Worm (Caenorhabditis elegans): ENCODE measurements around the gene glo-3.

DNA sequence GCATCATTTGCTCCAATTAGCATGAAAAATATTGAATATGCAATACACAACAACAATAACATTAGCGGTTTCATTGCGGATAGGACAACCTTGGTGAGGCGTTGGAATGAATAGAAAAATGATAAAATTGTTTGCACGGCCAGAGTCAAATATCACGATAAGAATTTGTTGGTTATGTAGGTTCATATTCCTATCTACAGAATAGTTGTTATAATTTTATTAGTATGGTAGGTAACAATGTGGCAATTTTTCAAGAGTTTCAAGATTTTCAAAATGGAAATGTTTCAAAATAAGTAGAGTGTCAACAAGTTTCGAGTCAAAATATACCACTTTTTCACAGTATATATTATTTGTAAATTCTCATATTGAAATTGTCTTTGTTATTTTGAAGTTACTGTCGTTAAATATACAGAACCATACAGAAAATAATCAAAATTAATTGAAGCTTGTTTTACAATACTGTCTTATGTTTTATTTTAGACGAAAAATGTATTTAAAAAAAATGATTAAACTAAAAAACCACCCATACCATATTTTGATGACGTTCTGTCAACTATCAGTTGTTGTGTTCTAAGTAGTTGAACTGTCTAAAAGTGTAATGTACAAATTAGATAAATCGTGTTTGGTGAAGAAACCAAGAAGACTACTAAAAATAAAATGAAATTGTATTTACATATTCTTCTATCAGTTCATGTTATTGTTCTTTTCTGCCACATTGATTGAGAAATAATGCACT lies 9.0 kb downstream of the glo-3 start, which contains the start of the genes F59F5.3 and F59F5.4:
- TF ChIP-seq pha-4 (tag; optimal IDR thresholded peaks at IDR 0.05) (no peak), hsf-1 (GFP tag; IDR thresholded peaks at IDR 0.05) (no peak), efl-1 (GFP tag; optimal IDR thresholded peaks at IDR 0.05) (no peak), dpl-1 (GFP tag; optimal IDR thresholded peaks at IDR 0.05) (no peak), ceh-79 (tag; optimal IDR thresholded peaks at IDR 0.05) (no peak), ets-4 (GFP tag; optimal IDR thresholded peaks at IDR 0.05) (no peak), ztf-18 (tag; optimal IDR thresholded peaks at IDR 0.05) (no peak), F22D6.2 (tag; optimal IDR thresholded peaks at IDR 0.05) (no peak), hrde-1 (tag; optimal IDR thresholded peaks at IDR 0.05; ENCODE audit: borderline replicate concordance) (no peak), lin-26 (GFP tag; IDR thresholded peaks at IDR 0.05) (no peak)
